Fruit fly (Drosophila melanogaster) S2 (cell line): ENCODE measurements around the gene Gr10b.

Experiments used
- CG8478 ChIP-seq: fragments of >200 bp; optimal IDR thresholded peaks from 2 replicates; lab custom pipeline; 2018
- CTCF ChIP-seq, 2 experiments: fragments of >200 bp; optimal IDR thresholded peaks; 2 replicates each; lab custom pipeline; 2018

dm6 chrX:11371613-11372012 is 41.4 kb downstream of the Gr10b start:
- TF ChIP-seq CG8478 (lab: Kevin White, UChicago), result no peak
- no peak for TF ChIP-seq CTCF (optimal IDR thresholded peaks at IDR 0.05; lab: Kevin White, UChicago)
